Worm (Caenorhabditis elegans) whole organism, L3 larva: ENCODE measurements around the gene nsph-1.1.

ENCODE experiments used
- ZK546.5 ChIP-seq: sonication (generic microtip); optimal IDR thresholded peaks from 2 replicates; lab custom pipeline; 2017; ENCODE audit warnings: missing biosample characterization, missing genetic modification characterization
- ama-1 ChIP-seq: fragments of 150-350 bp; optimal IDR thresholded peaks from 2 replicates; lab custom pipeline; 2018
- ceh-9 ChIP-seq: sonication (generic microtip); optimal IDR thresholded peaks from 2 replicates; lab custom pipeline; 2018; ENCODE audit warnings: missing biosample characterization, missing genetic modification characterization
- elt-1 ChIP-seq: fragments of 150-350 bp; optimal IDR thresholded peaks from 2 replicates; lab custom pipeline; 2014; ENCODE audit warnings: missing biosample characterization, missing genetic modification characterization
- elt-2 ChIP-seq: sonication (generic microtip); optimal IDR thresholded peaks from 2 replicates; lab custom pipeline; 2016; ENCODE audit warnings: missing genetic modification reagents, mild to moderate bottlenecking, missing genetic modification characterization, missing compliant biosample characterization
- eor-1 ChIP-seq, 2 experiments: fragments of 150-350 bp; optimal IDR thresholded peaks; 2 replicates each; lab custom pipeline; 2014 to 2018; ENCODE audit warnings: missing biosample characterization in 2 of 2, missing genetic modification characterization in 2 of 2
- nhr-11 ChIP-seq: fragments of 150-350 bp; optimal IDR thresholded peaks from 2 replicates; lab custom pipeline; 2014; ENCODE audit warnings: missing biosample characterization, missing genetic modification characterization
- nhr-28 ChIP-seq: fragments of 150-350 bp; optimal IDR thresholded peaks from 2 replicates; lab custom pipeline; 2014; ENCODE audit warnings: missing biosample characterization, missing genetic modification characterization
- nhr-76 ChIP-seq: fragments of 150-350 bp; sonication (generic microtip); optimal IDR thresholded peaks from 5 replicates; lab custom pipeline; 2014; ENCODE audit warnings: missing biosample characterization, missing genetic modification characterization
- pha-4 ChIP-seq: fragments of 150-350 bp; optimal IDR thresholded peaks from 2 replicates; lab custom pipeline; 2014; ENCODE audit warnings: missing biosample characterization, missing genetic modification reagents, missing genetic modification characterization
- unc-62 ChIP-seq: fragments of 150-350 bp; sonication (generic microtip); optimal IDR thresholded peaks from 4 replicates; lab custom pipeline; 2014; ENCODE audit warnings: missing biosample characterization, missing genetic modification reagents, missing genetic modification characterization
- zag-1 ChIP-seq: fragments of 150-350 bp; optimal IDR thresholded peaks from 2 replicates; lab custom pipeline; 2014; ENCODE audit warnings: missing biosample characterization, missing genetic modification characterization
- ztf-11 ChIP-seq: fragments of 150-350 bp; optimal IDR thresholded peaks from 2 replicates; lab custom pipeline; 2014; ENCODE audit warnings: missing biosample characterization, missing genetic modification characterization

DNA sequence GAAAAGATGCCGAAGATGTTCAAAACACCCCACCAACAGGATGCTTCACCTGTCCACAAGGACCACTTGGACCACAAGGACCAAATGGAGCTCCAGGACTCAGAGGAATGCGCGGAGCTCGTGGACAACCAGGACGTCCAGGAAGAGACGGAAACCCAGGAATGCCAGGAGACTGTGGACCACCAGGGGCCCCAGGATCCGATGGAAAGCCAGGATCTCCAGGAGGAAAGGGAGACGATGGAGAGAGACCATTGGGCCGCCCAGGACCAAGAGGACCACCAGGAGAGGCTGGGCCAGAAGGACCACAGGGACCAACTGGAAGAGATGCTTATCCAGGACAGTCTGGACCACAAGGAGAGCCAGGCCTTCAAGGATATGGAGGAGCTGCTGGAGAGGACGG, 32.9 kb upstream of the nsph-1.1 start:
- TF ChIP-seq elt-1 (tag; lab: Kevin White, UChicago) (no peak), ama-1 (no peak), nhr-11 (tag; lab: Kevin White, UChicago) (no peak), eor-1 (tag; optimal IDR thresholded peaks at IDR 0.05; lab: Kevin White, UChicago) (no peak), unc-62 (GFP tag; lab: Kevin White, UChicago) (no peak), ceh-9 (tag; lab: Kevin White, UChicago) (no peak), ztf-11 (tag; lab: Kevin White, UChicago) (no peak), zag-1 (tag; lab: Kevin White, UChicago) (no peak), ZK546.5 (tag; lab: Kevin White, UChicago) (no peak), nhr-76 (tag; lab: Kevin White, UChicago) (no peak), nhr-28 (tag; lab: Kevin White, UChicago) (no peak), elt-2 (tag; lab: Kevin White, UChicago) (no peak), pha-4 (no peak)
